Worm (Caenorhabditis elegans) whole organism, young adult: ENCODE results near the gene sre-16.

Experiments used
- B0336.3 ChIP-seq: fragments of 200-800 bp; sonication (Bioruptor generic); IDR thresholded peaks from 2 replicates; pipeline ENCODE4 v1.3.6; 2022; ENCODE audit warnings: missing genetic modification characterization, missing compliant biosample characterization
- F10E7.11 ChIP-seq: sonication (generic microtip); optimal IDR thresholded peaks from 2 replicates; lab custom pipeline; 2017; ENCODE audit warnings: mild to moderate bottlenecking, missing genetic modification characterization, moderate library complexity, missing compliant biosample characterization
- F33H1.4 ChIP-seq: fragments of 200-800 bp; sonication (Bioruptor generic); IDR thresholded peaks from 2 replicates; pipeline ENCODE4 v1.3.6; 2022; ENCODE audit warnings: missing genetic modification reagents, missing genetic modification characterization, missing compliant biosample characterization
- F39B2.1 ChIP-seq: fragments of 200-800 bp; sonication (Bioruptor generic); IDR thresholded peaks from 2 replicates; pipeline ENCODE4 v1.3.6; 2022; ENCODE audit warnings: missing genetic modification reagents, missing genetic modification characterization, missing compliant biosample characterization
- F49E8.2 ChIP-seq: sonication (generic microtip); optimal IDR thresholded peaks from 3 replicates; lab custom pipeline; 2017; ENCODE audit warnings: missing genetic modification characterization, mild to moderate bottlenecking, missing compliant biosample characterization, antibody characterized with exemption, moderate library complexity; ENCODE audit not compliant: insufficient read depth
- F52B5.7 ChIP-seq: sonication (generic microtip); optimal IDR thresholded peaks from 2 replicates; lab custom pipeline; 2016; ENCODE audit warnings: mild to moderate bottlenecking, missing genetic modification characterization, missing compliant biosample characterization
- F57C9.4 ChIP-seq: sonication (generic microtip); optimal IDR thresholded peaks from 2 replicates; lab custom pipeline; 2017; ENCODE audit warnings: mild to moderate bottlenecking, missing genetic modification characterization, missing compliant biosample characterization
- T07F8.4 ChIP-seq: sonication (generic microtip); optimal IDR thresholded peaks from 2 replicates; lab custom pipeline; 2016; ENCODE audit warnings: mild to moderate bottlenecking, missing genetic modification characterization, moderate library complexity, missing compliant biosample characterization
- Y53F4B.3 ChIP-seq: fragments of 200-800 bp; sonication (Bioruptor generic); IDR thresholded peaks from 2 replicates; pipeline ENCODE4 v1.3.6; 2022; ENCODE audit warnings: missing genetic modification reagents, missing genetic modification characterization, missing compliant biosample characterization
- Y67H2A.10 ChIP-seq: fragments of 200-800 bp; sonication (Bioruptor generic); conservative IDR thresholded peaks from 2 replicates; pipeline ENCODE4 v1.3.6; 2022; ENCODE audit warnings: missing genetic modification reagents, missing genetic modification characterization, missing compliant biosample characterization
- Y79H2A.3 ChIP-seq: fragments of 200-800 bp; sonication (Bioruptor generic); conservative IDR thresholded peaks from 2 replicates; pipeline ENCODE4 v1.3.6; 2022; ENCODE audit warnings: missing genetic modification reagents, missing genetic modification characterization, missing compliant biosample characterization
- aptf-3 ChIP-seq: fragments of 200-800 bp; sonication (Bioruptor generic); IDR thresholded peaks from 2 replicates; pipeline ENCODE4 v1.3.6; 2022; ENCODE audit warnings: missing genetic modification characterization, missing compliant biosample characterization
- attf-5 ChIP-seq: fragments of 200-800 bp; sonication (Bioruptor generic); optimal IDR thresholded peaks from 2 replicates; lab custom pipeline; 2018; ENCODE audit warnings: mild to moderate bottlenecking, missing genetic modification characterization, missing compliant biosample characterization
- bed-2 ChIP-seq: fragments of 200-800 bp; sonication (Bioruptor generic); IDR thresholded peaks from 2 replicates; pipeline ENCODE4 v1.3.6; 2022; ENCODE audit warnings: missing genetic modification reagents, missing genetic modification characterization, missing compliant biosample characterization
- ceh-58 ChIP-seq: fragments of 200-800 bp; sonication (Bioruptor generic); IDR thresholded peaks from 2 replicates; pipeline ENCODE4 v1.3.6; 2022; ENCODE audit warnings: missing genetic modification characterization, missing compliant biosample characterization
- ceh-91 ChIP-seq: fragments of 200-800 bp; sonication (Bioruptor generic); IDR thresholded peaks from 2 replicates; pipeline ENCODE4 v1.3.6; 2022; ENCODE audit warnings: missing genetic modification reagents, missing genetic modification characterization, missing compliant biosample characterization
- dox-1 ChIP-seq: fragments of 200-800 bp; sonication (Bioruptor generic); IDR thresholded peaks from 2 replicates; pipeline ENCODE4 v1.3.6; 2022; ENCODE audit warnings: missing genetic modification reagents, missing genetic modification characterization, missing compliant biosample characterization
- efl-1 ChIP-seq: fragments of 150-350 bp; optimal IDR thresholded peaks from 2 replicates; lab custom pipeline; 2014; ENCODE audit warnings: missing biosample characterization, missing genetic modification reagents, missing genetic modification characterization
- egl-18 ChIP-seq: fragments of 200-800 bp; sonication (Bioruptor generic); IDR thresholded peaks from 2 replicates; pipeline ENCODE4 v1.3.6; 2022; ENCODE audit warnings: missing genetic modification reagents, missing genetic modification characterization, missing compliant biosample characterization
- egl-44 ChIP-seq: fragments of 200-800 bp; sonication (Bioruptor generic); IDR thresholded peaks from 2 replicates; pipeline ENCODE4 v1.3.6; 2022; ENCODE audit warnings: missing genetic modification reagents, missing genetic modification characterization, missing compliant biosample characterization
- egrh-3 ChIP-seq: fragments of 200-800 bp; sonication (Bioruptor generic); IDR thresholded peaks from 2 replicates; pipeline ENCODE4 v1.3.6; 2022; ENCODE audit warnings: missing genetic modification reagents, missing genetic modification characterization, missing compliant biosample characterization
- ekl-4 ChIP-seq: fragments of 200-800 bp; sonication (Bioruptor generic); IDR thresholded peaks from 2 replicates; pipeline ENCODE4 v1.3.6; 2022; ENCODE audit warnings: missing genetic modification reagents, missing genetic modification characterization, missing compliant biosample characterization
- gei-17 ChIP-seq: fragments of 200-800 bp; sonication (Bioruptor generic); optimal IDR thresholded peaks from 2 replicates; lab custom pipeline; 2018; ENCODE audit warnings: mild to moderate bottlenecking, missing genetic modification characterization, missing compliant biosample characterization
- him-1 ChIP-seq: sonication (generic microtip); optimal IDR thresholded peaks from 2 replicates; lab custom pipeline; 2016; ENCODE audit warnings: missing genotype, missing genetic modification reagents, missing genetic modification characterization, missing compliant biosample characterization
- hmg-1.2 ChIP-seq: fragments of 200-800 bp; sonication (Bioruptor generic); IDR thresholded peaks from 2 replicates; pipeline ENCODE4 v1.3.6; 2022; ENCODE audit warnings: missing genetic modification reagents, missing genetic modification characterization, missing compliant biosample characterization
- hmg-20 ChIP-seq: fragments of 200-800 bp; sonication (Bioruptor generic); IDR thresholded peaks from 2 replicates; pipeline ENCODE4 v1.3.6; 2022; ENCODE audit warnings: missing genetic modification reagents, missing genetic modification characterization, missing compliant biosample characterization
- lag-1 ChIP-seq: fragments of 200-800 bp; sonication (Bioruptor generic); IDR thresholded peaks from 2 replicates; pipeline ENCODE4 v1.3.6; 2022; ENCODE audit warnings: missing genetic modification reagents, missing genetic modification characterization, missing compliant biosample characterization
- lin-54 ChIP-seq: fragments of 200-800 bp; sonication (Bioruptor generic); optimal IDR thresholded peaks from 2 replicates; lab custom pipeline; 2018; ENCODE audit warnings: mild to moderate bottlenecking, missing genetic modification characterization, missing compliant biosample characterization
- mes-4 ChIP-seq: sonication (generic microtip); optimal IDR thresholded peaks from 2 replicates; lab custom pipeline; 2016; ENCODE audit warnings: missing genotype, missing genetic modification characterization, missing compliant biosample characterization
- nfya-2 ChIP-seq: fragments of 200-800 bp; sonication (Bioruptor generic); IDR thresholded peaks from 2 replicates; pipeline ENCODE4 v1.3.6; 2022; ENCODE audit warnings: missing genetic modification reagents, missing genetic modification characterization, missing compliant biosample characterization
- nhr-80 ChIP-seq: sonication (generic microtip); optimal IDR thresholded peaks from 2 replicates; lab custom pipeline; 2016; ENCODE audit warnings: missing genetic modification characterization, missing compliant biosample characterization
- pbrm-1 ChIP-seq: fragments of 200-800 bp; sonication (Bioruptor generic); IDR thresholded peaks from 2 replicates; pipeline ENCODE4 v1.3.6; 2022; ENCODE audit warnings: missing genetic modification reagents, missing genetic modification characterization, missing compliant biosample characterization
- rec-8 ChIP-seq, 2 experiments: sonication (generic microtip); optimal IDR thresholded peaks; 2 replicates each; lab custom pipeline; 2016; ENCODE audit warnings: mild to moderate bottlenecking in 2 of 2, missing genetic modification characterization in 2 of 2, missing genetic modification reagents in 2 of 2, missing genotype in 2 of 2, missing biosample characterization in 1 of 2, missing compliant biosample characterization in 1 of 2, moderate library complexity in 1 of 2
- rpc-1 ChIP-seq, 2 experiments: fragments of 150-350 bp in 1 of 2; sonication (generic microtip) in 1 of 2; optimal IDR thresholded peaks; 2 replicates each; lab custom pipeline; 2014 to 2018; ENCODE audit warnings: missing biosample characterization in 1 of 2, missing genetic modification characterization in 1 of 2, missing genetic modification reagents in 1 of 2, missing genotype in 1 of 2
- snpc-1.3 ChIP-seq: sonication (generic microtip); optimal IDR thresholded peaks from 2 replicates; lab custom pipeline; 2017; ENCODE audit warnings: missing genetic modification characterization, mild to moderate bottlenecking, missing compliant biosample characterization, antibody characterized with exemption, moderate library complexity, missing genotype, missing genetic modification reagents; ENCODE audit not compliant: insufficient read depth
- tlf-1 ChIP-seq: fragments of 200-800 bp; sonication (Bioruptor generic); optimal IDR thresholded peaks from 2 replicates; lab custom pipeline; 2018; ENCODE audit warnings: mild to moderate bottlenecking, missing genetic modification characterization, missing compliant biosample characterization
- zim-3 ChIP-seq: sonication (generic microtip); optimal IDR thresholded peaks from 2 replicates; lab custom pipeline; 2017; ENCODE audit warnings: mild to moderate bottlenecking, missing genetic modification characterization, moderate library complexity, missing compliant biosample characterization
- ztf-25 ChIP-seq: fragments of 200-800 bp; sonication (Bioruptor generic); IDR thresholded peaks from 2 replicates; pipeline ENCODE4 v1.3.6; 2022; ENCODE audit warnings: missing genetic modification reagents, missing genetic modification characterization, missing compliant biosample characterization
- ztf-6 ChIP-seq: fragments of 200-800 bp; sonication (Bioruptor generic); IDR thresholded peaks from 2 replicates; pipeline ENCODE4 v1.3.6; 2022; ENCODE audit warnings: missing genetic modification reagents, missing genetic modification characterization, missing compliant biosample characterization

Gene sre-16

ce11 chrIV:12236011-12236410 lies at the start of gene sre-16:
TSS of gene sre-16 (minus strand) at chrIV:12236111.
- TF ChIP-seq zim-3 = no peak
- TF ChIP-seq rec-8 (tag; optimal IDR thresholded peaks at IDR 0.05; lab: Kevin White, UChicago) = no peak
- TF ChIP-seq egl-18 (GFP tag; lab: Robert Waterston, UW) = no peak
- no peak for TF ChIP-seq Y67H2A.10 (GFP tag; lab: Robert Waterston, UW)
- TF ChIP-seq mes-4 = no peak
- no peak for TF ChIP-seq gei-17 (GFP tag; lab: Kevin White, UChicago)
- no peak for TF ChIP-seq aptf-3 (GFP tag; lab: Robert Waterston, UW)
- TF ChIP-seq lin-54 (GFP tag; lab: Kevin White, UChicago) = no peak
- TF ChIP-seq F49E8.2 = no peak
- TF ChIP-seq egl-44 (GFP tag; lab: Robert Waterston, UW) = no peak
- TF ChIP-seq efl-1 = no peak
- TF ChIP-seq tlf-1 = no peak
- no peak for TF ChIP-seq ceh-58 (GFP tag; lab: Robert Waterston, UW)
- no peak for TF ChIP-seq F57C9.4
- no peak for TF ChIP-seq F39B2.1 (GFP tag; lab: Robert Waterston, UW)
- TF ChIP-seq ekl-4 = no peak
- no peak for TF ChIP-seq ceh-91 (GFP tag; lab: Robert Waterston, UW)
- no peak for TF ChIP-seq him-1 (tag; lab: Kevin White, UChicago)
- TF ChIP-seq bed-2 (GFP tag; lab: Robert Waterston, UW) = no peak

- TF ChIP-seq B0336.3 (GFP tag; lab: Robert Waterston, UW) (no peak), Y53F4B.3 (GFP tag; lab: Robert Waterston, UW) (no peak), nfya-2 (GFP tag; lab: Robert Waterston, UW) (no peak), pbrm-1 (no peak), attf-5 (GFP tag; lab: Kevin White, UChicago) (no peak), ceh-58 (GFP tag; lab: Robert Waterston, UW) (no peak), nhr-80 (tag; lab: Kevin White, UChicago) (no peak), egrh-3 (GFP tag; lab: Robert Waterston, UW) (no peak), hmg-20 (GFP tag; lab: Robert Waterston, UW) (no peak), ztf-25 (GFP tag; lab: Robert Waterston, UW) (no peak), hmg-1.2 (GFP tag; lab: Robert Waterston, UW) (no peak), F49E8.2 (no peak), rpc-1 (optimal IDR thresholded peaks at IDR 0.05; lab: Kevin White, UChicago) (no peak), rpc-1 (tag; optimal IDR thresholded peaks at IDR 0.05; lab: Kevin White, UChicago) (no peak), Y79H2A.3 (GFP tag; lab: Robert Waterston, UW) (no peak), F52B5.7 (tag; lab: Kevin White, UChicago) (no peak)
Measured at ce11 chrIV:12282873-12283272, 47.0 kb upstream of the sre-16 start, which contains the start of gene hpo-12. TSS of gene hpo-12 (plus strand) at chrIV:12283173.

- no peak for TF ChIP-seq ekl-4
- no peak for TF ChIP-seq lag-1 (GFP tag; lab: Robert Waterston, UW)
- no peak for TF ChIP-seq T07F8.4 (tag; lab: Kevin White, UChicago)
- TF ChIP-seq dox-1 (GFP tag; lab: Robert Waterston, UW) = no peak
- no peak for TF ChIP-seq F39B2.1 (GFP tag; lab: Robert Waterston, UW)
- no peak for TF ChIP-seq F10E7.11
- 0 out of 2 replicates have a peak, but pooled peaks have one; percentile 24 for TF ChIP-seq F33H1.4
- no peak for TF ChIP-seq snpc-1.3 (tag; lab: Kevin White, UChicago)
- no peak for TF ChIP-seq ztf-6 (GFP tag; lab: Robert Waterston, UW)
Measured at ce11 chrIV:12282157-12282789, 46.4 kb upstream of the sre-16 start, which contains the start of the genes C42C1.12 and C42C1.19. TSS of gene C42C1.12 (minus strand) at chrIV:12282207. TSS of gene C42C1.19 (plus strand) at chrIV:12282739.
